Worm (Caenorhabditis elegans) whole organism, L3 larva: ENCODE measurements around the gene F35H10.5.

Experiments used
- ama-1 ChIP-seq: fragments of 150-350 bp; optimal IDR thresholded peaks from 2 replicates; lab custom pipeline; 2018
- nhr-237 ChIP-seq: fragments of 150-350 bp; optimal IDR thresholded peaks from 2 replicates; lab custom pipeline; 2014; ENCODE audit warnings: missing biosample characterization, missing genetic modification characterization

DNA sequence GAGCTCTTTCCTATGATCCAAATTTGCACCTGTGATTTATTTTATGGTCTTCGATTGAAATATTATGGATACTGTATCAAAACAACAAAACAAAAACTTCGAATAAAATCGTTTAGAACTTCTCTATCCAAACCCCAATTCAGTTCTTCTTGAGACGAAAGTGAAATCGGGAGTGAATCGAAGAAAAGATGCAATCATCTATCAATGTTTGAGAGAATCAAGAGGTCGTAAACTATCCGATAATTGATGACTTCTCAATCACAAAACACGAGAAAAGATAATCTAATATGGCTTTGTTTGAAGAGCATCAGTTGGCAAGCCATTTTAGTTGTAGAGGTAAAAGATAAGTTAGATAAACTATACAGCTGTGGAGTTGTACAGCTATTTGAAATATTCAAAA, 17.2 kb downstream of the F35H10.5 start:
- TF ChIP-seq nhr-237 (tag; lab: Kevin White, UChicago) = no peak
- TF ChIP-seq ama-1 = no peak
